Fruit fly (Drosophila melanogaster) whole organism, prepupa: ENCODE data around the gene PGRP-SD.

Source experiments
- Blimp-1 ChIP-seq: fragments of 200-800 bp; sonication (Bioruptor generic); optimal IDR thresholded peaks from 3 replicates; lab custom pipeline; 2017; ENCODE audit warnings: missing biosample characterization, missing genetic modification characterization, mild to moderate bottlenecking, moderate library complexity, missing genetic modification reagents
- CG10631 ChIP-seq: fragments of 200-800 bp; sonication (Bioruptor generic); optimal IDR thresholded peaks from 2 replicates; lab custom pipeline; 2016; ENCODE audit warnings: missing biosample characterization, missing genetic modification characterization
- CG11294 ChIP-seq: fragments of 200-800 bp; sonication (Bioruptor generic); IDR thresholded peaks from 2 replicates; pipeline ENCODE4 v1.3.6; 2022; ENCODE audit warnings: missing biosample characterization, missing genetic modification characterization
- CG11762 ChIP-seq: fragments of 200-800 bp; sonication (Bioruptor generic); optimal IDR thresholded peaks from 3 replicates; lab custom pipeline; 2016; ENCODE audit warnings: missing biosample characterization, missing genetic modification characterization; ENCODE audit not compliant: insufficient read depth
- CG11902 ChIP-seq: fragments of 200-800 bp; sonication (Bioruptor generic); optimal IDR thresholded peaks from 3 replicates; lab custom pipeline; 2016; ENCODE audit warnings: missing biosample characterization, missing genetic modification characterization
- CG15336 ChIP-seq: fragments of 200-800 bp; sonication (Bioruptor generic); IDR thresholded peaks from 2 replicates; pipeline ENCODE4 v1.3.6; 2022; ENCODE audit warnings: missing biosample characterization, missing genetic modification characterization
- CG1621 ChIP-seq: fragments of 200-800 bp; sonication (Bioruptor generic); optimal IDR thresholded peaks from 3 replicates; lab custom pipeline; 2018; ENCODE audit warnings: missing biosample characterization, mild to moderate bottlenecking, missing genetic modification characterization
- CG16779 ChIP-seq: fragments of 200-800 bp; sonication (Bioruptor generic); optimal IDR thresholded peaks from 3 replicates; lab custom pipeline; 2017; ENCODE audit warnings: missing biosample characterization, mild to moderate bottlenecking, missing genetic modification characterization
- CG3032 ChIP-seq: fragments of 200-800 bp; optimal IDR thresholded peaks from 2 replicates; lab custom pipeline; 2019; ENCODE audit warnings: missing biosample characterization, mild to moderate bottlenecking, missing genetic modification characterization, moderate library complexity
- CG31627 ChIP-seq: fragments of 200-800 bp; sonication (Bioruptor generic); optimal IDR thresholded peaks from 3 replicates; lab custom pipeline; 2016; ENCODE audit warnings: missing biosample characterization, missing genetic modification characterization
- CG32006 ChIP-seq: fragments of 200-800 bp; sonication (Bioruptor generic); optimal IDR thresholded peaks from 3 replicates; lab custom pipeline; 2017; ENCODE audit warnings: missing biosample characterization, mild to moderate bottlenecking, missing genetic modification characterization
- CG3919 ChIP-seq: fragments of 200-800 bp; sonication (Bioruptor generic); optimal IDR thresholded peaks from 3 replicates; lab custom pipeline; 2016; ENCODE audit warnings: missing biosample characterization, missing genetic modification characterization
- CG6163 ChIP-seq: fragments of 200-800 bp; sonication (Bioruptor generic); IDR thresholded peaks from 3 replicates; pipeline ENCODE4 v1.3.6; 2022; ENCODE audit warnings: missing biosample characterization, missing genetic modification characterization
- CG6276 ChIP-seq: fragments of 200-800 bp; sonication (Bioruptor generic); optimal IDR thresholded peaks from 2 replicates; lab custom pipeline; 2017; ENCODE audit warnings: missing biosample characterization, mild to moderate bottlenecking, missing genetic modification characterization
- CG6808 ChIP-seq: fragments of 200-800 bp; sonication (Bioruptor generic); optimal IDR thresholded peaks from 3 replicates; lab custom pipeline; 2017; ENCODE audit warnings: missing biosample characterization, missing genetic modification characterization, mild to moderate bottlenecking, moderate library complexity, missing genetic modification reagents
- CG8119 ChIP-seq: fragments of 200-800 bp; sonication (Bioruptor generic); IDR thresholded peaks from 3 replicates; pipeline ENCODE4 v1.3.6; 2022; ENCODE audit warnings: missing biosample characterization, missing genetic modification characterization
- CG8632 ChIP-seq: fragments of 200-800 bp; sonication (Bioruptor generic); optimal IDR thresholded peaks from 3 replicates; lab custom pipeline; 2016; ENCODE audit warnings: missing biosample characterization, missing genetic modification characterization
- CG9139 ChIP-seq: fragments of 200-800 bp; sonication (Bioruptor generic); optimal IDR thresholded peaks from 3 replicates; lab custom pipeline; 2017; ENCODE audit warnings: missing biosample characterization, mild to moderate bottlenecking, missing genetic modification characterization
- Eip75B ChIP-seq: fragments of 200-800 bp; sonication (Bioruptor generic); optimal IDR thresholded peaks from 3 replicates; lab custom pipeline; 2016; ENCODE audit warnings: missing biosample characterization, missing genetic modification characterization
- Eip78C ChIP-seq: fragments of 200-800 bp; sonication (Bioruptor generic); peaks from one replicate; lab custom pipeline; 2016; ENCODE audit warnings: missing biosample characterization, missing genetic modification characterization
- Ets96B ChIP-seq: fragments of 200-800 bp; optimal IDR thresholded peaks from 2 replicates; lab custom pipeline; 2019; ENCODE audit warnings: missing biosample characterization, mild to moderate bottlenecking, missing genetic modification characterization, moderate library complexity
- Gug ChIP-seq: fragments of 200-800 bp; sonication (Bioruptor generic); IDR thresholded peaks from 2 replicates; pipeline ENCODE4 v1.3.6; 2022; ENCODE audit warnings: missing biosample characterization, missing genetic modification characterization
- Hr4 ChIP-seq: fragments of 200-800 bp; sonication (Bioruptor generic); optimal IDR thresholded peaks from 3 replicates; lab custom pipeline; 2016; ENCODE audit warnings: missing biosample characterization, missing genetic modification characterization
- Lpt ChIP-seq: fragments of 200-800 bp; sonication (Bioruptor generic); optimal IDR thresholded peaks from 3 replicates; lab custom pipeline; 2016; ENCODE audit warnings: missing biosample characterization, missing genetic modification characterization
- Met ChIP-seq: fragments of 200-800 bp; sonication (Bioruptor generic); optimal IDR thresholded peaks from 3 replicates; lab custom pipeline; 2016; ENCODE audit warnings: missing biosample characterization, missing genetic modification characterization
- OdsH ChIP-seq: fragments of 200-800 bp; sonication (Bioruptor generic); optimal IDR thresholded peaks from 3 replicates; lab custom pipeline; 2016; ENCODE audit warnings: missing biosample characterization, missing genetic modification characterization
- Sox102F ChIP-seq: fragments of 200-800 bp; sonication (Bioruptor generic); optimal IDR thresholded peaks from 2 replicates; lab custom pipeline; 2016; ENCODE audit warnings: missing biosample characterization, mild to moderate bottlenecking, missing genetic modification characterization
- Sox14 ChIP-seq: fragments of 200-800 bp; sonication (Bioruptor generic); optimal IDR thresholded peaks from 3 replicates; lab custom pipeline; 2016; ENCODE audit warnings: missing biosample characterization, missing genetic modification characterization
- Sox15 ChIP-seq: fragments of 200-800 bp; sonication (Bioruptor generic); optimal IDR thresholded peaks from 3 replicates; lab custom pipeline; 2016; ENCODE audit warnings: missing biosample characterization, missing genetic modification characterization
- achi ChIP-seq: fragments of 200-800 bp; sonication (Bioruptor generic); optimal IDR thresholded peaks from 3 replicates; lab custom pipeline; 2016; ENCODE audit warnings: missing biosample characterization, missing genetic modification characterization
- acj6 ChIP-seq: fragments of 200-800 bp; sonication (Bioruptor generic); optimal IDR thresholded peaks from 3 replicates; lab custom pipeline; 2016; ENCODE audit warnings: missing biosample characterization, missing genetic modification characterization
- dsx ChIP-seq: fragments of 200-800 bp; optimal IDR thresholded peaks from 3 replicates; lab custom pipeline; 2019; ENCODE audit warnings: missing biosample characterization, mild to moderate bottlenecking, missing genetic modification characterization, moderate library complexity; ENCODE audit not compliant: poor library complexity, severe bottlenecking
- eg ChIP-seq: fragments of 200-800 bp; sonication (Bioruptor generic); IDR thresholded peaks from 3 replicates; pipeline ENCODE4 v1.3.6; 2022; ENCODE audit warnings: missing biosample characterization, missing genetic modification characterization
- esn ChIP-seq: fragments of 200-800 bp; sonication (Bioruptor generic); optimal IDR thresholded peaks from 2 replicates; lab custom pipeline; 2016; ENCODE audit warnings: missing biosample characterization, mild to moderate bottlenecking, missing genetic modification characterization, moderate library complexity
- fd59A ChIP-seq: fragments of 200-800 bp; sonication (Bioruptor generic); optimal IDR thresholded peaks from 2 replicates; lab custom pipeline; 2017; ENCODE audit warnings: missing biosample characterization, mild to moderate bottlenecking, missing genetic modification characterization, missing genetic modification reagents
- fd85E ChIP-seq: fragments of 200-800 bp; sonication (Bioruptor generic); optimal IDR thresholded peaks from 3 replicates; lab custom pipeline; 2016; ENCODE audit warnings: missing biosample characterization, missing genetic modification characterization
- fkh ChIP-seq: fragments of 200-800 bp; sonication (Bioruptor generic); optimal IDR thresholded peaks from 3 replicates; lab custom pipeline; 2017; ENCODE audit warnings: missing biosample characterization, mild to moderate bottlenecking, missing genetic modification characterization, moderate library complexity
- lz ChIP-seq: fragments of 200-800 bp; sonication (Bioruptor generic); optimal IDR thresholded peaks from 3 replicates; lab custom pipeline; 2016; ENCODE audit warnings: missing biosample characterization, missing genetic modification characterization
- net ChIP-seq: fragments of 200-800 bp; sonication (Bioruptor generic); optimal IDR thresholded peaks from 3 replicates; lab custom pipeline; 2016; ENCODE audit warnings: missing biosample characterization, missing genetic modification characterization
- pdm3 ChIP-seq: fragments of 200-800 bp; sonication (Bioruptor generic); optimal IDR thresholded peaks from 3 replicates; lab custom pipeline; 2016; ENCODE audit warnings: missing biosample characterization, missing genetic modification characterization
- spab ChIP-seq: fragments of 200-800 bp; sonication (Bioruptor generic); optimal IDR thresholded peaks from 2 replicates; lab custom pipeline; 2017; ENCODE audit warnings: missing biosample characterization, mild to moderate bottlenecking, missing genetic modification characterization, missing genetic modification reagents
- ss ChIP-seq, 2 experiments: fragments of 200-800 bp; sonication (Bioruptor generic); optimal IDR thresholded peaks; 2 replicates in 1 of 2; 3 replicates in 1 of 2; lab custom pipeline; 2017 to 2018; ENCODE audit warnings: mild to moderate bottlenecking in 2 of 2, missing biosample characterization in 2 of 2, missing genetic modification characterization in 2 of 2, moderate library complexity in 1 of 2
- svp ChIP-seq: fragments of 200-800 bp; sonication (Bioruptor generic); peaks from one replicate; lab custom pipeline; 2016; ENCODE audit warnings: missing biosample characterization, missing genetic modification characterization
- topi ChIP-seq: fragments of 200-800 bp; sonication (Bioruptor generic); optimal IDR thresholded peaks from 3 replicates; lab custom pipeline; 2016; ENCODE audit warnings: missing biosample characterization, missing genetic modification characterization
- vri ChIP-seq: fragments of 200-800 bp; sonication (Bioruptor generic); optimal IDR thresholded peaks from 3 replicates; lab custom pipeline; 2016; ENCODE audit warnings: missing biosample characterization, mild to moderate bottlenecking, missing genetic modification characterization

The PGRP-SD gene

DNA sequence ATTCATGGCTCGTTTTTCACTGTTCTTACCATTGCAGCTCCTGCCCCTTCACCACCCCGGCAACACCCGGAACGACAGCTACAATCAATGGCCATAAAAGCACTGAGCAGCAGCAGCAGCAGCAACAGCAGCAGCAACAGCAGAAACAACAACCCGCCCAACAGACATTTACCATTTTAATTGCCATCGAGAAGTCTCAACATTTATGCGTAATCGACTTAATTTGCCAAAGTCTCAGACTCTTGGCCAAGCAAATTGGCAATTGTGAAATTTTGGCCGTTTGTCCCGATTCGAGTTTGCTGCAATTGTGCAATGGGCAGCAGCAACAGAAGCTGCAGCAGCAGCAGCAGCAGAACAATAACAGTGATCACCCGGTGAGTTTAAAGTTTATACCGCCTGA is 26.4 kb upstream of the PGRP-SD start:
- peak; percentile 12 for TF ChIP-seq Eip78C
- no peak for TF ChIP-seq Hr4 (GFP tag; lab: Kevin White, UChicago)

DNA sequence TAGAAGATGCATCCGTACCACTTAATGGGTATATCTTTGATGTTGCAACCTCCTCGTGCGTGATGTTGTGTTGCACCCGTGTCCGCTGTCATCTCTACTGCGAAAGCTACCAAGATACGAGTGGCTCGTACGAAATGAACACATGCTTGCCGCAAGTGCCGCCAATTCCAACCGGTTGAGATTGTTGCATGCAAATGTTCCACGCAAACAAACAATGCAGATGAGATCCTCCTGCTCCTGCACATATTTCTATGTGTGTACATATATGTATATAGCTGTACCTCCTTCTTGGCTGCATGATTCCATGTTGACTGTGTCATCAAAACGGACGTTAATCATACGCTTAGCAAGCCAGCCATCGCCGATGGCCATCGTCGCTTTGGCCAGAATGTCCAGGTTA is 20.9 kb upstream of the PGRP-SD start:
- TF ChIP-seq Sox102F (GFP tag; lab: Kevin White, UChicago), result no peak
- TF ChIP-seq CG11902 (GFP tag; lab: Kevin White, UChicago), result no peak
- no peak for TF ChIP-seq CG3919 (GFP tag; lab: Kevin White, UChicago)
- no peak for TF ChIP-seq Eip75B (GFP tag; lab: Kevin White, UChicago)
- TF ChIP-seq Eip78C, result peak; percentile 30
- no peak for TF ChIP-seq Hr4 (GFP tag; lab: Kevin White, UChicago)
- no peak for TF ChIP-seq CG15336
- no peak for TF ChIP-seq vri (GFP tag; lab: Kevin White, UChicago)
- TF ChIP-seq CG1621 (tag; lab: Kevin White, UChicago), result no peak
- TF ChIP-seq fkh (GFP tag; lab: Kevin White, UChicago), result no peak
- peak; percentile 51 for TF ChIP-seq dsx
- no peak for TF ChIP-seq CG16779
- TF ChIP-seq CG10631 (GFP tag; lab: Kevin White, UChicago), result no peak
- peak in 1 of 2 experiments; percentile 82 for TF ChIP-seq ss (GFP tag; optimal IDR thresholded peaks at IDR 0.05; lab: Kevin White, UChicago)
- no peak for TF ChIP-seq Sox15
- no peak for TF ChIP-seq Met (GFP tag; lab: Kevin White, UChicago)
- TF ChIP-seq topi (GFP tag; lab: Kevin White, UChicago), result no peak
- TF ChIP-seq CG31627, result no peak
- TF ChIP-seq Ets96B (tag; lab: Kevin White, UChicago), result no peak

DNA sequence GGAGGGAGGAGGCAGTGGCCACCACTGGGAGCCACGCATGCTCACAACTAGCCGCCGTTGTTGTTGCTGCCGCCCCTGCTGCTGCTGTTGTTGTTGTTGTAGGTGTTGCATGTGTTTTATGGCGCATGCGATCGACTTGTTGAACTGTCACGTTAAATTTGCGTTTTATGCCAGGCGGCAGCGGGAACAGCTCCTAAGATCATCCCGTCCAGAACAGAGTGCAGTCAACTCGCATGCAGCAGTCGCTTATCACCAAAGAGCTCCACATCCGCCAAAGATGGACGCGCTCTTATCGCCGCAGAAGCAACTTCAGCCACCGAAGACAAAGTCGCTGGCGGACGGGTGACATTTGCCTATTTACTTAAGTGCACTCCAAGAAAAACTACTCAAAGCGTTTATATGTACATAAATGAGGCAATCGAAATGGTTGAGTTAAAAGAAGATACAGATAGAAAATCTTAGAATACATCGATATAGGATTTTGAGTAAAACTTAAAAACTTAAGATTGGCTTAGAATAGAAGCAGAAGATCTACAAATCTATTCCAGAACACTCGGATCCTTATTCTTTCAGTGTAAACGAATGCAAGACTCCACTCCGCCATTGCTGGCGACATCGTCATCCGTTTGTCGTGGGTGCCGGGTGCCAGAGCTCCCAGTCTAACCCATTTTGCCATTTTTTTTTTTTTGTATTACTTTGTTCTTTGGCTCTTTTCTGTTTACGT is 18.3 kb upstream of the PGRP-SD start:
- TF ChIP-seq CG9139 (GFP tag; lab: Kevin White, UChicago), result peak; percentile 3
- no peak for TF ChIP-seq Blimp-1 (GFP tag; lab: Kevin White, UChicago)
- TF ChIP-seq Ets96B (tag; lab: Kevin White, UChicago), result peak; percentile 61
- peak; percentile 61 for TF ChIP-seq CG10631 (GFP tag; lab: Kevin White, UChicago)
- peak; percentile 51 for TF ChIP-seq Gug (GFP tag; lab: Robert Waterston, UW)
- TF ChIP-seq acj6 (GFP tag; lab: Kevin White, UChicago), result peak; percentile 44
- no peak for TF ChIP-seq vri (GFP tag; lab: Kevin White, UChicago)
- peak; percentile 87 for TF ChIP-seq Eip78C
- peak; percentile 47 for TF ChIP-seq pdm3 (GFP tag; lab: Kevin White, UChicago)
- peak; percentile 12 for TF ChIP-seq CG11762 (GFP tag; lab: Kevin White, UChicago)
- peak; percentile 83 for TF ChIP-seq CG32006
- peak; percentile 44 for TF ChIP-seq CG6276 (GFP tag; lab: Kevin White, UChicago)
- no peak for TF ChIP-seq fd85E (GFP tag; lab: Kevin White, UChicago)
- TF ChIP-seq spab (GFP tag; lab: Kevin White, UChicago), result peak; percentile 40
- peak; percentile 59 for TF ChIP-seq CG3032 (tag; lab: Kevin White, UChicago)
- TF ChIP-seq CG8632 (GFP tag; lab: Kevin White, UChicago), result no peak
- TF ChIP-seq CG11902 (GFP tag; lab: Kevin White, UChicago), result no peak
- TF ChIP-seq CG6163 (GFP tag; lab: Robert Waterston, UW), result peak; percentile 71; the same call in 2 of the 3 replicates
- no peak for TF ChIP-seq lz (GFP tag; lab: Kevin White, UChicago)
- TF ChIP-seq CG1621 (tag; lab: Kevin White, UChicago), result peak; percentile 34
- no peak for TF ChIP-seq esn (GFP tag; lab: Kevin White, UChicago)
- no peak for TF ChIP-seq Met (GFP tag; lab: Kevin White, UChicago)
- peak; percentile 58 for TF ChIP-seq net
- 0 out of 2 replicates have a peak, but pooled peaks have one; percentile 16 for TF ChIP-seq CG11294 (GFP tag; lab: Robert Waterston, UW)
- TF ChIP-seq ss (GFP tag; optimal IDR thresholded peaks at IDR 0.05; lab: Kevin White, UChicago), result peak; percentile 39 to 42
- peak; percentile 79 for TF ChIP-seq svp (GFP tag; lab: Kevin White, UChicago)
- TF ChIP-seq fkh (GFP tag; lab: Kevin White, UChicago), result no peak
- peak; percentile 46 for TF ChIP-seq achi (GFP tag; lab: Kevin White, UChicago)
- TF ChIP-seq CG31627, result no peak
- peak; percentile 60 for TF ChIP-seq OdsH (GFP tag; lab: Kevin White, UChicago)
- TF ChIP-seq CG8119 (GFP tag; lab: Robert Waterston, UW), result peak; percentile 79
- peak; percentile 67 for TF ChIP-seq dsx
- TF ChIP-seq Sox14 (GFP tag; lab: Kevin White, UChicago), result peak; percentile 56
- peak; percentile 39 for TF ChIP-seq fd59A (GFP tag; lab: Kevin White, UChicago)
- TF ChIP-seq CG6808 (GFP tag; lab: Kevin White, UChicago), result peak; percentile 55
- TF ChIP-seq eg (GFP tag; lab: Robert Waterston, UW), result peak; percentile 70
- peak; percentile 42 for TF ChIP-seq Lpt (GFP tag; lab: Kevin White, UChicago)
